Worm (Caenorhabditis elegans) whole organism, late embryonic: ENCODE data around the gene col-173.

Source experiments
- C08G9.2 ChIP-seq: sonication (generic microtip); optimal IDR thresholded peaks from 2 replicates; lab custom pipeline; 2016; ENCODE audit warnings: mild to moderate bottlenecking, missing genetic modification characterization, moderate library complexity, missing compliant biosample characterization
- F13H6.1 ChIP-seq: sonication (generic microtip); optimal IDR thresholded peaks from 2 replicates; lab custom pipeline; 2016; ENCODE audit warnings: missing genetic modification characterization, missing compliant biosample characterization
- Y22D7AL.16 ChIP-seq: sonication (generic microtip); optimal IDR thresholded peaks from 2 replicates; lab custom pipeline; 2016; ENCODE audit warnings: missing genetic modification characterization, missing compliant biosample characterization
- ceh-14 ChIP-seq: sonication (generic microtip); optimal IDR thresholded peaks from 2 replicates; lab custom pipeline; 2016; ENCODE audit warnings: missing genotype, missing genetic modification characterization, missing compliant biosample characterization
- ceh-19 ChIP-seq: fragments of 200-800 bp; sonication (Bioruptor generic); optimal IDR thresholded peaks from 2 replicates; lab custom pipeline; 2018; ENCODE audit warnings: mild to moderate bottlenecking, missing genetic modification characterization, missing compliant biosample characterization
- ceh-2 ChIP-seq: sonication (generic microtip); optimal IDR thresholded peaks from 2 replicates; lab custom pipeline; 2016; ENCODE audit warnings: missing genotype, missing genetic modification characterization, missing compliant biosample characterization
- ceh-30 ChIP-seq: fragments of 150-350 bp; optimal IDR thresholded peaks from 2 replicates; lab custom pipeline; 2014; ENCODE audit warnings: missing biosample characterization, missing genetic modification characterization
- ceh-31 ChIP-seq: sonication (generic microtip); optimal IDR thresholded peaks from 2 replicates; lab custom pipeline; 2016; ENCODE audit warnings: missing genetic modification characterization, missing compliant biosample characterization
- ceh-48 ChIP-seq: sonication (generic microtip); optimal IDR thresholded peaks from 2 replicates; lab custom pipeline; 2016; ENCODE audit warnings: missing genetic modification characterization, inconsistent platforms, missing compliant biosample characterization
- ceh-6 ChIP-seq: fragments of 200-800 bp; sonication (Bioruptor generic); optimal IDR thresholded peaks from 2 replicates; lab custom pipeline; 2018; ENCODE audit warnings: mild to moderate bottlenecking, missing genetic modification characterization, missing compliant biosample characterization
- dve-1 ChIP-seq: sonication (generic microtip); optimal IDR thresholded peaks from 2 replicates; lab custom pipeline; 2017; ENCODE audit warnings: antibody characterized with exemption, mild to moderate bottlenecking, missing genetic modification characterization, missing compliant biosample characterization
- elt-2 ChIP-seq: sonication (generic microtip); optimal IDR thresholded peaks from 2 replicates; lab custom pipeline; 2016; ENCODE audit warnings: missing genetic modification reagents, missing genetic modification characterization, missing compliant biosample characterization
- fax-1 ChIP-seq: sonication (generic microtip); optimal IDR thresholded peaks from 2 replicates; lab custom pipeline; 2016; ENCODE audit warnings: missing genotype, missing genetic modification characterization, missing compliant biosample characterization
- fkh-10 ChIP-seq: fragments of 150-350 bp; optimal IDR thresholded peaks from 2 replicates; lab custom pipeline; 2014; ENCODE audit warnings: missing biosample characterization, missing genetic modification reagents, missing genetic modification characterization
- fkh-6 ChIP-seq: sonication (generic microtip); optimal IDR thresholded peaks from 2 replicates; lab custom pipeline; 2016; ENCODE audit warnings: missing genetic modification characterization, missing compliant biosample characterization
- gmeb-2 ChIP-seq: sonication (generic microtip); optimal IDR thresholded peaks from 2 replicates; lab custom pipeline; 2016; ENCODE audit warnings: missing genetic modification characterization, inconsistent platforms, missing compliant biosample characterization
- hlh-30 ChIP-seq: sonication (generic microtip); optimal IDR thresholded peaks from 2 replicates; lab custom pipeline; 2017; ENCODE audit warnings: antibody characterized with exemption, missing genetic modification characterization, missing compliant biosample characterization; ENCODE audit not compliant: insufficient read depth
- hlh-6 ChIP-seq: sonication (generic microtip); optimal IDR thresholded peaks from 2 replicates; lab custom pipeline; 2016; ENCODE audit warnings: missing genotype, missing genetic modification characterization, missing compliant biosample characterization
- hlh-8 ChIP-seq: sonication (generic microtip); optimal IDR thresholded peaks from 2 replicates; lab custom pipeline; 2016; ENCODE audit warnings: missing genotype, missing genetic modification characterization, missing compliant biosample characterization
- lin-11 ChIP-seq: fragments of 200-800 bp; sonication (Bioruptor generic); optimal IDR thresholded peaks from 2 replicates; lab custom pipeline; 2018; ENCODE audit warnings: mild to moderate bottlenecking, missing genetic modification characterization, missing compliant biosample characterization
- mec-3 ChIP-seq: sonication (generic microtip); optimal IDR thresholded peaks from 2 replicates; lab custom pipeline; 2016; ENCODE audit warnings: borderline replicate concordance, missing genetic modification characterization, missing compliant biosample characterization
- nfya-1 ChIP-seq: sonication (generic microtip); optimal IDR thresholded peaks from 2 replicates; lab custom pipeline; 2017; ENCODE audit warnings: missing genetic modification characterization, mild to moderate bottlenecking, missing compliant biosample characterization, antibody characterized with exemption, moderate library complexity
- nhr-11 ChIP-seq: fragments of 150-350 bp; optimal IDR thresholded peaks from 2 replicates; lab custom pipeline; 2014; ENCODE audit warnings: missing biosample characterization, missing genetic modification characterization
- nhr-232 ChIP-seq: sonication (generic microtip); optimal IDR thresholded peaks from 2 replicates; lab custom pipeline; 2016; ENCODE audit warnings: missing genetic modification characterization, missing compliant biosample characterization
- npax-4 ChIP-seq: sonication (generic microtip); optimal IDR thresholded peaks from 2 replicates; lab custom pipeline; 2016; ENCODE audit warnings: missing genetic modification characterization, missing compliant biosample characterization
- odd-2 ChIP-seq: sonication (generic microtip); optimal IDR thresholded peaks from 2 replicates; lab custom pipeline; 2017; ENCODE audit warnings: antibody characterized with exemption, mild to moderate bottlenecking, missing genetic modification characterization, missing compliant biosample characterization
- pag-3 ChIP-seq: sonication (generic microtip); optimal IDR thresholded peaks from 2 replicates; lab custom pipeline; 2016; ENCODE audit warnings: missing compliant biosample characterization, missing genetic modification characterization, borderline replicate concordance
- pat-9 ChIP-seq: fragments of 200-800 bp; sonication (Bioruptor generic); optimal IDR thresholded peaks from 2 replicates; lab custom pipeline; 2018; ENCODE audit warnings: mild to moderate bottlenecking, missing genetic modification characterization, moderate library complexity, missing compliant biosample characterization
- pha-4 ChIP-seq: fragments of 150-350 bp; optimal IDR thresholded peaks from 2 replicates; lab custom pipeline; 2018; ENCODE audit warnings: missing biosample characterization, missing genetic modification reagents, missing genetic modification characterization
- pqm-1 ChIP-seq: sonication (generic microtip); optimal IDR thresholded peaks from 2 replicates; lab custom pipeline; 2016; ENCODE audit warnings: missing genetic modification characterization, missing compliant biosample characterization
- pros-1 ChIP-seq: fragments of 150-350 bp; optimal IDR thresholded peaks from 2 replicates; lab custom pipeline; 2014; ENCODE audit warnings: missing biosample characterization, missing genetic modification reagents, missing genetic modification characterization
- ref-2 ChIP-seq: sonication (generic microtip); optimal IDR thresholded peaks from 2 replicates; lab custom pipeline; 2016; ENCODE audit warnings: missing genetic modification characterization, missing compliant biosample characterization
- rnt-1 ChIP-seq: sonication (generic microtip); optimal IDR thresholded peaks from 2 replicates; lab custom pipeline; 2016; ENCODE audit warnings: missing genetic modification characterization, missing compliant biosample characterization
- sox-2 ChIP-seq: fragments of 200-800 bp; sonication (Bioruptor generic); IDR thresholded peaks from 2 replicates; pipeline ENCODE4 v1.3.6; 2022; ENCODE audit warnings: missing genetic modification reagents, missing genetic modification characterization, missing compliant biosample characterization
- unc-3 ChIP-seq, 2 experiments: fragments of 200-800 bp in 1 of 2; sonication (Bioruptor generic) in 1 of 2; sonication (generic microtip) in 1 of 2; conservative IDR thresholded peaks in 1 of 2; optimal IDR thresholded peaks in 1 of 2; 2 replicates each; pipeline versions ENCODE4 v1.3.6 to Lab custom; 2016 to 2022; ENCODE audit warnings: missing compliant biosample characterization in 2 of 2, missing genetic modification characterization in 2 of 2, missing genetic modification reagents in 1 of 2
- unc-42 ChIP-seq: sonication (generic microtip); optimal IDR thresholded peaks from 2 replicates; lab custom pipeline; 2016; ENCODE audit warnings: missing genotype, missing genetic modification characterization, missing compliant biosample characterization
- unc-55 ChIP-seq: sonication (generic microtip); optimal IDR thresholded peaks from 2 replicates; lab custom pipeline; 2017; ENCODE audit warnings: missing biosample characterization, missing genetic modification reagents, missing genetic modification characterization
- unc-86 ChIP-seq: sonication (generic microtip); optimal IDR thresholded peaks from 2 replicates; lab custom pipeline; 2016; ENCODE audit warnings: missing genetic modification characterization, missing compliant biosample characterization
- ztf-16 ChIP-seq: sonication (generic microtip); optimal IDR thresholded peaks from 2 replicates; lab custom pipeline; 2017; ENCODE audit warnings: missing genetic modification characterization, missing compliant biosample characterization

Gene col-173

ce11 chrX:6899848-6900247 is 22.5 kb upstream of the col-173 start, which contains the start of gene F14B8.4:
Gene F14B8.4, minus strand, starts transcription at chrX:6899948.
- TF ChIP-seq F13H6.1 (tag; lab: Kevin White, UChicago) (no peak), gmeb-2 (no peak), fax-1 (tag; lab: Kevin White, UChicago) (no peak), hlh-6 (tag; lab: Kevin White, UChicago) (no peak), pat-9 (no peak), fkh-6 (tag; lab: Kevin White, UChicago) (no peak), pha-4 (tag; lab: Kevin White, UChicago) (no peak), lin-11 (no peak), ceh-2 (tag; lab: Kevin White, UChicago) (no peak), sox-2 (GFP tag; lab: Robert Waterston, UW) (no peak), ceh-31 (tag; lab: Kevin White, UChicago) (no peak), unc-3 (GFP tag; conservative IDR thresholded peaks at IDR 0.05; lab: Robert Waterston, UW) (no peak), unc-3 (tag; optimal IDR thresholded peaks at IDR 0.05; lab: Kevin White, UChicago) (no peak), ceh-48 (tag; lab: Kevin White, UChicago) (no peak), ceh-14 (tag; lab: Kevin White, UChicago) (no peak)

- TF ChIP-seq unc-55, result peak; percentile 91
- no peak for TF ChIP-seq hlh-8 (tag; lab: Kevin White, UChicago)
- peak; percentile 64 for TF ChIP-seq rnt-1 (tag; lab: Kevin White, UChicago)
These were observed 16.8 kb upstream of the col-173 start for ce11 chrX:6894104-6894503.

- TF ChIP-seq hlh-30 (no peak), mec-3 (tag; lab: Kevin White, UChicago) (no peak), unc-42 (peak; percentile 49), Y22D7AL.16 (tag; lab: Kevin White, UChicago) (no peak), ceh-31 (tag; lab: Kevin White, UChicago) (peak; percentile 40), nhr-11 (tag; lab: Kevin White, UChicago) (no peak)
These were observed 15.7 kb upstream of the col-173 start for ce11 chrX:6893074-6893473.

ce11 chrX:6889374-6889773 is 12.0 kb upstream of the col-173 start, which contains the start of gene unc-6:
Gene unc-6, plus strand, starts transcription at chrX:6889674.
- TF ChIP-seq ceh-6 (GFP tag; lab: Kevin White, UChicago), result no peak
- TF ChIP-seq nfya-1 (tag; lab: Kevin White, UChicago), result no peak
- no peak for TF ChIP-seq ceh-14 (tag; lab: Kevin White, UChicago)
- TF ChIP-seq pros-1 (tag; lab: Kevin White, UChicago), result no peak
- TF ChIP-seq nhr-232, result no peak
- no peak for TF ChIP-seq C08G9.2
- TF ChIP-seq ceh-19 (GFP tag; lab: Kevin White, UChicago), result no peak
- TF ChIP-seq odd-2 (tag; lab: Kevin White, UChicago), result no peak
- no peak for TF ChIP-seq pqm-1 (tag; lab: Kevin White, UChicago)
- no peak for TF ChIP-seq npax-4 (tag; lab: Kevin White, UChicago)
- TF ChIP-seq nhr-11 (tag; lab: Kevin White, UChicago), result no peak
- TF ChIP-seq hlh-8 (tag; lab: Kevin White, UChicago), result no peak
- no peak for TF ChIP-seq ref-2 (tag; lab: Kevin White, UChicago)
- TF ChIP-seq fkh-6 (tag; lab: Kevin White, UChicago), result no peak
- TF ChIP-seq ceh-31 (tag; lab: Kevin White, UChicago), result no peak
- TF ChIP-seq hlh-6 (tag; lab: Kevin White, UChicago), result no peak
- TF ChIP-seq unc-86 (tag; lab: Kevin White, UChicago), result no peak

- TF ChIP-seq dve-1 (tag; lab: Kevin White, UChicago) (no peak), Y22D7AL.16 (tag; lab: Kevin White, UChicago) (no peak), odd-2 (tag; lab: Kevin White, UChicago) (no peak), fkh-10 (GFP tag; lab: Kevin White, UChicago) (no peak), ceh-30 (tag; lab: Kevin White, UChicago) (no peak), pha-4 (tag; lab: Kevin White, UChicago) (no peak), nhr-11 (tag; lab: Kevin White, UChicago) (no peak), npax-4 (tag; lab: Kevin White, UChicago) (no peak), elt-2 (no peak), ztf-16 (tag; lab: Kevin White, UChicago) (no peak), hlh-30 (no peak), pag-3 (tag; lab: Kevin White, UChicago) (no peak)
- TF ChIP-seq, all 69 proteins: peak for 0
These were observed 10.9 kb upstream of the col-173 start for ce11 chrX:6888208-6888607.
